Fruit fly (Drosophila melanogaster) whole organism, embryonic: ENCODE results near the gene RpL6.
A peak's percentile ranks its signal among the peaks of the same experiment; 100 is the strongest.

Source experiments
- Asciz ChIP-seq: fragments of 200-800 bp; sonication (Bioruptor generic); optimal IDR thresholded peaks from 2 replicates; lab custom pipeline; 2017; ENCODE audit warnings: missing biosample characterization, mild to moderate bottlenecking, missing genetic modification characterization, missing genetic modification reagents
- Atf6 ChIP-seq: fragments of 200-800 bp; sonication (Bioruptor generic); IDR thresholded peaks from 2 replicates; pipeline ENCODE4 v1.3.6; 2022; ENCODE audit warnings: missing biosample characterization, missing genetic modification characterization
- B-H2 ChIP-seq: fragments of 200-800 bp; sonication (Bioruptor generic); optimal IDR thresholded peaks from 2 replicates; lab custom pipeline; 2018; ENCODE audit warnings: missing biosample characterization, mild to moderate bottlenecking, missing genetic modification characterization
- CG10209 ChIP-seq: fragments of 200-800 bp; sonication (Bioruptor generic); optimal IDR thresholded peaks from 3 replicates; lab custom pipeline; 2017; ENCODE audit warnings: missing biosample characterization, mild to moderate bottlenecking, missing genetic modification characterization, missing genetic modification reagents
- CG10462 ChIP-seq: fragments of 200-800 bp; sonication (Bioruptor generic); optimal IDR thresholded peaks from 2 replicates; lab custom pipeline; 2016; ENCODE audit warnings: missing biosample characterization, missing genetic modification characterization
- CG10543 ChIP-seq: fragments of 200-800 bp; sonication (Bioruptor generic); optimal IDR thresholded peaks from 3 replicates; lab custom pipeline; 2017; ENCODE audit warnings: missing biosample characterization, mild to moderate bottlenecking, missing genetic modification characterization, moderate library complexity
- CG11723 ChIP-seq: fragments of 200-800 bp; sonication (Bioruptor generic); optimal IDR thresholded peaks from 2 replicates; lab custom pipeline; 2017; ENCODE audit warnings: missing biosample characterization, mild to moderate bottlenecking, missing genetic modification characterization
- CG12071 ChIP-seq: fragments of 200-800 bp; sonication (Bioruptor generic); optimal IDR thresholded peaks from 3 replicates; lab custom pipeline; 2018; ENCODE audit warnings: missing biosample characterization, mild to moderate bottlenecking, missing genetic modification characterization
- CG12236 ChIP-seq: fragments of 200-800 bp; sonication (Bioruptor generic); optimal IDR thresholded peaks from 2 replicates; lab custom pipeline; 2016; ENCODE audit warnings: missing biosample characterization, missing genetic modification characterization
- CG12299 ChIP-seq: fragments of 200-800 bp; sonication (Bioruptor generic); optimal IDR thresholded peaks from 2 replicates; lab custom pipeline; 2018; ENCODE audit warnings: missing biosample characterization, mild to moderate bottlenecking, missing genetic modification characterization
- CG13123 ChIP-seq: fragments of 200-800 bp; sonication (Bioruptor generic); optimal IDR thresholded peaks from 2 replicates; lab custom pipeline; 2016; ENCODE audit warnings: missing biosample characterization, missing genetic modification characterization
- CG14965 ChIP-seq: fragments of 200-800 bp; sonication (Bioruptor generic); optimal IDR thresholded peaks from 2 replicates; lab custom pipeline; 2016; ENCODE audit warnings: missing biosample characterization, missing genetic modification characterization, borderline replicate concordance
- CG17186 ChIP-seq: fragments of 200-800 bp; sonication (Bioruptor generic); optimal IDR thresholded peaks from 3 replicates; lab custom pipeline; 2017; ENCODE audit warnings: missing biosample characterization, missing genetic modification reagents, missing genetic modification characterization
- CG17361 ChIP-seq: fragments of 200-800 bp; sonication (Bioruptor generic); IDR thresholded peaks from 3 replicates; pipeline ENCODE4 v1.3.6; 2022; ENCODE audit warnings: missing biosample characterization, missing genetic modification characterization
- CG18262 ChIP-seq: fragments of 200-800 bp; optimal IDR thresholded peaks from 3 replicates; lab custom pipeline; 2019; ENCODE audit warnings: missing biosample characterization, mild to moderate bottlenecking, missing genetic modification characterization, moderate library complexity
- CG18764 ChIP-seq: fragments of 200-800 bp; sonication (Bioruptor generic); optimal IDR thresholded peaks from 3 replicates; lab custom pipeline; 2016; ENCODE audit warnings: missing biosample characterization, missing genetic modification characterization
- CG2120 ChIP-seq: fragments of 200-800 bp; sonication (Bioruptor generic); optimal IDR thresholded peaks from 3 replicates; lab custom pipeline; 2016; ENCODE audit warnings: missing biosample characterization, missing genetic modification characterization
- CG34376 ChIP-seq: fragments of 200-800 bp; sonication (Bioruptor generic); optimal IDR thresholded peaks from 2 replicates; lab custom pipeline; 2018; ENCODE audit warnings: missing biosample characterization, mild to moderate bottlenecking, missing genetic modification characterization
- CG4730 ChIP-seq: fragments of 200-800 bp; sonication (Bioruptor generic); IDR thresholded peaks from 2 replicates; pipeline ENCODE4 v1.3.6; 2022; ENCODE audit warnings: missing biosample characterization, missing genetic modification characterization
- CG5953 ChIP-seq: fragments of 200-800 bp; sonication (Bioruptor generic); IDR thresholded peaks from 2 replicates; pipeline ENCODE4 v1.3.6; 2022; ENCODE audit warnings: missing biosample characterization, missing genetic modification characterization
- CG6272 ChIP-seq: fragments of 200-800 bp; sonication (Bioruptor generic); IDR thresholded peaks from 2 replicates; pipeline ENCODE4 v1.3.6; 2022; ENCODE audit warnings: missing biosample characterization, missing genetic modification characterization
- CG8478 ChIP-seq: fragments of >200 bp; optimal IDR thresholded peaks from 2 replicates; lab custom pipeline; 2018
- Dp ChIP-seq: fragments of 200-800 bp; sonication (Bioruptor generic); optimal IDR thresholded peaks from 2 replicates; lab custom pipeline; 2018; ENCODE audit warnings: missing biosample characterization, mild to moderate bottlenecking, missing genetic modification characterization, moderate library complexity
- E2f1 ChIP-seq: fragments of 200-800 bp; sonication (Bioruptor generic); IDR thresholded peaks from 2 replicates; pipeline ENCODE4 v1.3.6; 2022; ENCODE audit warnings: missing biosample characterization, missing genetic modification characterization
- Hr3 ChIP-seq: fragments of 200-800 bp; sonication (Bioruptor generic); optimal IDR thresholded peaks from 3 replicates; lab custom pipeline; 2016; ENCODE audit warnings: missing biosample characterization, missing genetic modification characterization
- Hr39 ChIP-seq: fragments of >200 bp; optimal IDR thresholded peaks from 2 replicates; lab custom pipeline; 2017
- Lpt ChIP-seq: fragments of >200 bp; optimal IDR thresholded peaks from 2 replicates; lab custom pipeline; 2018; ENCODE audit warnings: missing biosample characterization, missing genetic modification characterization
- Rx ChIP-seq: fragments of 200-800 bp; sonication (Bioruptor generic); IDR thresholded peaks from 2 replicates; pipeline ENCODE4 v1.3.6; 2022; ENCODE audit warnings: missing biosample characterization, missing genetic modification characterization
- Ssrp ChIP-seq: fragments of 200-800 bp; sonication (Bioruptor generic); optimal IDR thresholded peaks from 2 replicates; lab custom pipeline; 2018; ENCODE audit warnings: missing biosample characterization, mild to moderate bottlenecking, missing genetic modification characterization, moderate library complexity
- Taf1 ChIP-seq: fragments of 200-800 bp; sonication (Bioruptor generic); IDR thresholded peaks from 2 replicates; pipeline ENCODE4 v1.3.6; 2022; ENCODE audit warnings: missing biosample characterization, missing genetic modification characterization
- Xbp1 ChIP-seq: fragments of 200-800 bp; sonication (Bioruptor generic); optimal IDR thresholded peaks from 3 replicates; lab custom pipeline; 2016; ENCODE audit warnings: missing biosample characterization, mild to moderate bottlenecking, missing genetic modification characterization
- ash1 ChIP-seq: fragments of 200-800 bp; sonication (Bioruptor generic); optimal IDR thresholded peaks from 2 replicates; lab custom pipeline; 2018; ENCODE audit warnings: missing biosample characterization, mild to moderate bottlenecking, missing genetic modification characterization
- chif ChIP-seq, 2 experiments: fragments of 200-800 bp; sonication (Bioruptor generic); optimal IDR thresholded peaks; 3 replicates each; lab custom pipeline; 2016; ENCODE audit warnings: missing biosample characterization in 2 of 2, missing genetic modification characterization in 2 of 2
- crol ChIP-seq: fragments of 200-800 bp; sonication (Bioruptor generic); IDR thresholded peaks from 2 replicates; pipeline ENCODE4 v1.3.6; 2022; ENCODE audit warnings: missing biosample characterization, missing genetic modification characterization
- dan ChIP-seq: fragments of 200-800 bp; sonication (Bioruptor generic); IDR thresholded peaks from 2 replicates; pipeline ENCODE4 v1.3.6; 2022; ENCODE audit warnings: missing biosample characterization, missing genetic modification characterization
- dati ChIP-seq: fragments of 200-800 bp; sonication (Bioruptor generic); IDR thresholded peaks from 2 replicates; pipeline ENCODE4 v1.3.6; 2022; ENCODE audit warnings: missing biosample characterization, missing genetic modification characterization
- dpn ChIP-seq, 2 experiments: fragments of 200-800 bp; sonication (Bioruptor generic); optimal IDR thresholded peaks; 3 replicates each; lab custom pipeline; 2016; ENCODE audit warnings: missing biosample characterization in 2 of 2, missing genetic modification characterization in 2 of 2
- dysf ChIP-seq: fragments of 200-800 bp; sonication (Bioruptor generic); IDR thresholded peaks from 3 replicates; pipeline ENCODE4 v1.3.6; 2022; ENCODE audit warnings: missing biosample characterization, missing genetic modification characterization
- esg ChIP-seq: fragments of 200-800 bp; sonication (Bioruptor generic); conservative IDR thresholded peaks from 2 replicates; pipeline ENCODE4 v1.3.6; 2022; ENCODE audit warnings: missing biosample characterization, missing genetic modification characterization
- gro ChIP-seq: fragments of 200-800 bp; sonication (Bioruptor generic); optimal IDR thresholded peaks from 2 replicates; lab custom pipeline; 2016; ENCODE audit warnings: missing biosample characterization, missing genetic modification characterization
- hkb ChIP-seq, 2 experiments: fragments of 200-800 bp in 1 of 2; fragments of >200 bp in 1 of 2; sonication (Bioruptor generic) in 1 of 2; IDR thresholded peaks in 1 of 2; optimal IDR thresholded peaks in 1 of 2; 2 replicates each; pipeline versions ENCODE4 v1.3.6 to Lab custom; 2017 to 2022; ENCODE audit warnings: missing biosample characterization in 1 of 2, missing genetic modification characterization in 1 of 2
- jing ChIP-seq: fragments of 200-800 bp; sonication (Bioruptor generic); optimal IDR thresholded peaks from 2 replicates; lab custom pipeline; 2018; ENCODE audit warnings: missing biosample characterization, mild to moderate bottlenecking, missing genetic modification characterization
- lmd ChIP-seq: fragments of 200-800 bp; sonication (Bioruptor generic); IDR thresholded peaks from 2 replicates; pipeline ENCODE4 v1.3.6; 2022; ENCODE audit warnings: missing biosample characterization, missing genetic modification characterization
- nerfin-1 ChIP-seq: fragments of 200-800 bp; sonication (Bioruptor generic); optimal IDR thresholded peaks from 3 replicates; lab custom pipeline; 2019; ENCODE audit warnings: missing biosample characterization, mild to moderate bottlenecking, missing genetic modification characterization, moderate library complexity
- pzg ChIP-seq: fragments of 200-800 bp; sonication (Bioruptor generic); optimal IDR thresholded peaks from 3 replicates; lab custom pipeline; 2018; ENCODE audit warnings: missing biosample characterization, mild to moderate bottlenecking, missing genetic modification characterization, moderate library complexity
- sd ChIP-seq: fragments of 200-800 bp; sonication (Bioruptor generic); optimal IDR thresholded peaks from 3 replicates; lab custom pipeline; 2018; ENCODE audit warnings: missing biosample characterization, mild to moderate bottlenecking, missing genetic modification characterization, moderate library complexity
- sr ChIP-seq: fragments of 200-800 bp; sonication (Bioruptor generic); IDR thresholded peaks from 3 replicates; pipeline ENCODE4 v1.3.6; 2022; ENCODE audit warnings: missing biosample characterization, missing genetic modification characterization
- toy ChIP-seq: fragments of 200-800 bp; sonication (Bioruptor generic); IDR thresholded peaks from 2 replicates; pipeline ENCODE4 v1.3.6; 2022; ENCODE audit warnings: missing biosample characterization, missing genetic modification characterization
- tup ChIP-seq: fragments of 200-800 bp; sonication (Bioruptor generic); optimal IDR thresholded peaks from 2 replicates; lab custom pipeline; 2016; ENCODE audit warnings: missing biosample characterization, mild to moderate bottlenecking, missing genetic modification characterization, moderate library complexity
- wor ChIP-seq: fragments of 200-800 bp; sonication (Bioruptor generic); IDR thresholded peaks from 2 replicates; pipeline ENCODE4 v1.3.6; 2022; ENCODE audit warnings: missing biosample characterization, missing genetic modification characterization
- zfh2 ChIP-seq: fragments of 200-800 bp; sonication (Bioruptor generic); optimal IDR thresholded peaks from 2 replicates; lab custom pipeline; 2016; ENCODE audit warnings: missing biosample characterization, missing genetic modification characterization

Gene RpL6

DNA sequence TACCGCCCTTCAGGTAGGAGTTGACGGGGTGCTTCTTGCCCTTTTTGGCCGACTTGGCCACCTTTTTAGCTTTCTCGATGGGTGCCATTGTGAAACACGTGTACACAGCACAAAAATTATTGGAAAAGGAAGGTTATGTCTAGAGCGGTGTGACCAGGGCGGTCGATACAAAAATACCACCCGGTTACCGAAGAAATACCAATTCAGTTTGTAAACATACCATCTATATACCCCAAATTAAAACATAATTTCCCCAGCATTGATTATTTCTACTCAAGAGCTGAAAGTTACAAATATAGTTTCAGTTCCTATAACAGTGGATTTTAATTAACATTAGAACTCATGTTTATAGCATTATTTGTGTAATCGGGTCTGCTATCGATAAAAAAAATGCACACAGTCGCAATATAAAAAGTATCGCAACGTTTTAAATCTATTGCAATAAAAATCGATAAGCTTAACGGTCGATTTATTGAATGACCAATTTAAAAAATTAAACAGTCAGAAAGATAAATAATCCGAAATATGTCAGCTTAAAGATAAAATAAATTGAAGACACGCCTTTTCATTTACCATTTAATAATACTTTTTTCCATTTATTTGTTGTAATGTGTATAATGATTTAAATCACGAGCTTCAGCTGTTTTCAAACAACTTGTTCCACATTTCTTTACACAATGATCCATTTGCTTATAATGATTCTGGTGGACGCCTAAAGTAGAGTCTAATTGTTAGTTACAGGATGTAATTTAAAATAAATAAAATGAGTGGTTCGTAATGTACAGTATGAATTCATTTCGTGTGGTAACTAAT, at the start of gene RpL6 (continued):
- TF ChIP-seq ash1 (GFP tag; lab: Kevin White, UChicago) (no peak), chif (GFP tag; optimal IDR thresholded peaks at IDR 0.05; lab: Kevin White, UChicago) (no peak), CG11723 (GFP tag; lab: Kevin White, UChicago) (no peak), CG18262 (tag; lab: Kevin White, UChicago) (peak; percentile 9), crol (GFP tag; lab: Robert Waterston, UW) (no peak), CG34376 (GFP tag; lab: Kevin White, UChicago) (peak; percentile 38), wor (no peak), nerfin-1 (tag; lab: Kevin White, UChicago) (no peak), CG2120 (GFP tag; lab: Kevin White, UChicago) (peak; percentile 9), CG13123 (GFP tag; lab: Kevin White, UChicago) (no peak), B-H2 (GFP tag; lab: Kevin White, UChicago) (peak; percentile 30), zfh2 (GFP tag; lab: Kevin White, UChicago) (no peak), CG12299 (peak; percentile 28), CG12071 (GFP tag; lab: Kevin White, UChicago) (no peak), dati (GFP tag; lab: Robert Waterston, UW) (no peak), dpn (GFP tag; optimal IDR thresholded peaks at IDR 0.05; lab: Kevin White, UChicago) (peak in 1 of 2 experiments; percentile 3), gro (no peak), jing (GFP tag; lab: Kevin White, UChicago) (no peak), Xbp1 (GFP tag; lab: Kevin White, UChicago) (no peak), esg (GFP tag; lab: Robert Waterston, UW) (no peak), Hr3 (GFP tag; lab: Kevin White, UChicago) (peak; percentile 15), Atf6 (GFP tag; lab: Robert Waterston, UW) (no peak), CG12236 (GFP tag; lab: Kevin White, UChicago) (peak; percentile 18), sd (tag; lab: Kevin White, UChicago) (peak; percentile 57), toy (GFP tag; lab: Robert Waterston, UW) (no peak), CG10543 (GFP tag; lab: Kevin White, UChicago) (no peak), lmd (no peak), CG14965 (no peak), CG10209 (GFP tag; lab: Kevin White, UChicago) (no peak), dysf (GFP tag; lab: Robert Waterston, UW) (no peak), Rx (GFP tag; lab: Robert Waterston, UW) (no peak), Lpt (GFP tag; lab: Kevin White, UChicago) (no peak), CG10462 (no peak), CG17361 (GFP tag; lab: Robert Waterston, UW) (peak; percentile 52; the same call in 2 of the 3 replicates), Ssrp (tag; lab: Kevin White, UChicago) (no peak), CG17186 (GFP tag; lab: Kevin White, UChicago) (peak; percentile 36), tup (GFP tag; lab: Kevin White, UChicago) (no peak), CG4730 (GFP tag; lab: Robert Waterston, UW) (no peak), Dp (GFP tag; lab: Kevin White, UChicago) (peak; percentile 62), CG6272 (GFP tag; lab: Robert Waterston, UW) (no peak), CG5953 (GFP tag; lab: Robert Waterston, UW) (no peak), pzg (peak; percentile 92), CG18764 (GFP tag; lab: Kevin White, UChicago) (no peak), Asciz (GFP tag; lab: Kevin White, UChicago) (no peak), hkb (optimal IDR thresholded peaks at IDR 0.05; lab: Kevin White, UChicago) (no peak), hkb (GFP tag; IDR thresholded peaks at IDR 0.05; lab: Robert Waterston, UW) (no peak), Hr39 (lab: Kevin White, UChicago) (no peak), E2f1 (GFP tag; lab: Robert Waterston, UW) (no peak), sr (no peak), CG8478 (lab: Kevin White, UChicago) (no peak), Taf1 (no peak), dan (no peak)
